Fruit fly (Drosophila melanogaster) whole organism, embryonic: ENCODE results near the gene CG10470.
A peak's percentile ranks its signal among the peaks of the same experiment; 100 is the strongest.

Source experiments
- Abd-B ChIP-seq: fragments of 200-800 bp; sonication (Bioruptor generic); optimal IDR thresholded peaks from 2 replicates; lab custom pipeline; 2018; ENCODE audit warnings: missing biosample characterization, mild to moderate bottlenecking, missing genetic modification characterization, moderate library complexity
- Ada2b ChIP-seq: fragments of 200-800 bp; sonication (Bioruptor generic); IDR thresholded peaks from 2 replicates; pipeline ENCODE4 v1.3.6; 2022; ENCODE audit warnings: missing biosample characterization, missing genetic modification characterization
- Adf1 ChIP-seq: fragments of 200-800 bp; sonication (Bioruptor generic); IDR thresholded peaks from 2 replicates; pipeline ENCODE4 v1.3.6; 2022; ENCODE audit warnings: missing biosample characterization, missing genetic modification characterization
- Awh ChIP-seq: fragments of 200-800 bp; sonication (Bioruptor generic); IDR thresholded peaks from 2 replicates; pipeline ENCODE4, ENCODE4 v1.3.6; 2022; ENCODE audit warnings: missing biosample characterization, missing genetic modification characterization
- CG10267 ChIP-seq: fragments of 200-800 bp; sonication (Bioruptor generic); optimal IDR thresholded peaks from 2 replicates; lab custom pipeline; 2018; ENCODE audit warnings: missing biosample characterization, mild to moderate bottlenecking, missing genetic modification characterization, moderate library complexity
- CG10654 ChIP-seq: fragments of 200-800 bp; sonication (Bioruptor generic); optimal IDR thresholded peaks from 2 replicates; lab custom pipeline; 2016; ENCODE audit warnings: missing biosample characterization, missing genetic modification characterization
- CG13424 ChIP-seq: fragments of 200-800 bp; sonication (Bioruptor generic); optimal IDR thresholded peaks from 2 replicates; lab custom pipeline; 2019; ENCODE audit warnings: missing biosample characterization, mild to moderate bottlenecking, missing genetic modification characterization, moderate library complexity
- CG13624 ChIP-seq: fragments of 200-800 bp; sonication (Bioruptor generic); optimal IDR thresholded peaks from 2 replicates; lab custom pipeline; 2016; ENCODE audit warnings: missing biosample characterization, missing genetic modification characterization
- CG17328 ChIP-seq: fragments of 200-800 bp; sonication (Bioruptor generic); IDR thresholded peaks from 2 replicates; pipeline ENCODE4 v1.3.6; 2022; ENCODE audit warnings: missing biosample characterization, missing genetic modification characterization
- CG17361 ChIP-seq: fragments of 200-800 bp; sonication (Bioruptor generic); IDR thresholded peaks from 3 replicates; pipeline ENCODE4 v1.3.6; 2022; ENCODE audit warnings: missing biosample characterization, missing genetic modification characterization
- CG2712 ChIP-seq: fragments of 200-800 bp; optimal IDR thresholded peaks from 3 replicates; lab custom pipeline; 2019; ENCODE audit warnings: missing biosample characterization, mild to moderate bottlenecking, missing genetic modification characterization, moderate library complexity
- CG30403 ChIP-seq: fragments of 200-800 bp; sonication (Bioruptor generic); optimal IDR thresholded peaks from 3 replicates; lab custom pipeline; 2016; ENCODE audit warnings: missing biosample characterization, missing genetic modification characterization
- CG32767 ChIP-seq: fragments of 200-800 bp; sonication (Bioruptor generic); IDR thresholded peaks from 2 replicates; pipeline ENCODE4 v1.3.6; 2022; ENCODE audit warnings: missing biosample characterization, missing genetic modification characterization
- CG4707 ChIP-seq: fragments of 200-800 bp; sonication (Bioruptor generic); optimal IDR thresholded peaks from 2 replicates; lab custom pipeline; 2018; ENCODE audit warnings: missing biosample characterization, mild to moderate bottlenecking, missing genetic modification characterization, moderate library complexity
- CG6254 ChIP-seq: fragments of 200-800 bp; sonication (Bioruptor generic); optimal IDR thresholded peaks from 3 replicates; lab custom pipeline; 2017; ENCODE audit warnings: mild to moderate bottlenecking, missing biosample characterization, missing genetic modification reagents, missing genetic modification characterization
- CG6654 ChIP-seq: fragments of 200-800 bp; sonication (Bioruptor generic); optimal IDR thresholded peaks from 2 replicates; lab custom pipeline; 2017; ENCODE audit warnings: missing biosample characterization, mild to moderate bottlenecking, missing genetic modification characterization
- CG6765 ChIP-seq: fragments of 200-800 bp; sonication (Bioruptor generic); optimal IDR thresholded peaks from 3 replicates; lab custom pipeline; 2017; ENCODE audit warnings: missing biosample characterization, mild to moderate bottlenecking, missing genetic modification characterization
- CG7271 ChIP-seq: fragments of 200-800 bp; sonication (Bioruptor generic); optimal IDR thresholded peaks from 2 replicates; lab custom pipeline; 2018; ENCODE audit warnings: missing biosample characterization, mild to moderate bottlenecking, missing genetic modification characterization, moderate library complexity
- E2f1 ChIP-seq: fragments of 200-800 bp; sonication (Bioruptor generic); IDR thresholded peaks from 2 replicates; pipeline ENCODE4 v1.3.6; 2022; ENCODE audit warnings: missing biosample characterization, missing genetic modification characterization
- E2f2 ChIP-seq: fragments of 200-800 bp; sonication (Bioruptor generic); IDR thresholded peaks from 2 replicates; pipeline ENCODE4 v1.3.6; 2022; ENCODE audit warnings: missing biosample characterization, missing genetic modification characterization
- ERR ChIP-seq: fragments of 200-800 bp; sonication (Bioruptor generic); optimal IDR thresholded peaks from 2 replicates; lab custom pipeline; 2016; ENCODE audit warnings: missing biosample characterization, missing genetic modification characterization
- Gug ChIP-seq: fragments of 200-800 bp; sonication (Bioruptor generic); IDR thresholded peaks from 4 replicates; pipeline ENCODE4 v1.3.6; 2022; ENCODE audit warnings: missing biosample characterization, missing genetic modification characterization
- Hr78 ChIP-seq, 2 experiments: fragments of 200-800 bp in 1 of 2; fragments of >200 bp in 1 of 2; sonication (Bioruptor generic) in 1 of 2; optimal IDR thresholded peaks; 2 replicates each; lab custom pipeline; 2017 to 2019; ENCODE audit warnings: missing biosample characterization in 2 of 2, missing genetic modification characterization in 2 of 2, mild to moderate bottlenecking in 1 of 2, moderate library complexity in 1 of 2
- Lim3 ChIP-seq: fragments of 200-800 bp; sonication (Bioruptor generic); IDR thresholded peaks from 2 replicates; pipeline ENCODE4 v1.3.6; 2022; ENCODE audit warnings: missing biosample characterization, missing genetic modification characterization
- Ssrp ChIP-seq: fragments of 200-800 bp; sonication (Bioruptor generic); optimal IDR thresholded peaks from 2 replicates; lab custom pipeline; 2018; ENCODE audit warnings: missing biosample characterization, mild to moderate bottlenecking, missing genetic modification characterization, moderate library complexity
- Vsx1 ChIP-seq: fragments of 200-800 bp; sonication (Bioruptor generic); optimal IDR thresholded peaks from 2 replicates; lab custom pipeline; 2017; ENCODE audit warnings: missing biosample characterization, mild to moderate bottlenecking, missing genetic modification characterization, missing genetic modification reagents
- Xrp1 ChIP-seq: fragments of 200-800 bp; sonication (Bioruptor generic); IDR thresholded peaks from 2 replicates; pipeline ENCODE4 v1.3.6; 2022; ENCODE audit warnings: missing biosample characterization, missing genetic modification characterization
- ara ChIP-seq: fragments of 200-800 bp; sonication (Bioruptor generic); IDR thresholded peaks from 2 replicates; pipeline ENCODE4 v1.3.6; 2022; ENCODE audit warnings: missing biosample characterization, missing genetic modification characterization
- ase ChIP-seq: fragments of 200-800 bp; sonication (Bioruptor generic); IDR thresholded peaks from 3 replicates; pipeline ENCODE4 v1.3.6; 2022; ENCODE audit warnings: missing biosample characterization, missing genetic modification characterization
- bab2 ChIP-seq: fragments of 200-800 bp; sonication (Bioruptor generic); optimal IDR thresholded peaks from 2 replicates; lab custom pipeline; 2016; ENCODE audit warnings: missing biosample characterization, missing genetic modification characterization
- cas ChIP-seq: fragments of 200-800 bp; sonication (Bioruptor generic); IDR thresholded peaks from 2 replicates; pipeline ENCODE4 v1.3.6; 2022; ENCODE audit warnings: missing biosample characterization, missing genetic modification characterization
- dati ChIP-seq: fragments of 200-800 bp; sonication (Bioruptor generic); IDR thresholded peaks from 2 replicates; pipeline ENCODE4 v1.3.6; 2022; ENCODE audit warnings: missing biosample characterization, missing genetic modification characterization
- dysf ChIP-seq: fragments of 200-800 bp; sonication (Bioruptor generic); IDR thresholded peaks from 3 replicates; pipeline ENCODE4 v1.3.6; 2022; ENCODE audit warnings: missing biosample characterization, missing genetic modification characterization
- en ChIP-seq: fragments of 200-800 bp; sonication (Bioruptor generic); optimal IDR thresholded peaks from 2 replicates; lab custom pipeline; 2016; ENCODE audit warnings: missing biosample characterization, missing genetic modification characterization
- fd3F ChIP-seq: fragments of 200-800 bp; sonication (Bioruptor generic); optimal IDR thresholded peaks from 2 replicates; lab custom pipeline; 2018; ENCODE audit warnings: missing biosample characterization, mild to moderate bottlenecking, missing genetic modification characterization, moderate library complexity
- insv ChIP-seq, 2 experiments: fragments of 200-800 bp; sonication (Bioruptor generic); optimal IDR thresholded peaks; 3 replicates each; lab custom pipeline; 2016 to 2018; ENCODE audit warnings: missing biosample characterization in 2 of 2, missing genetic modification characterization in 2 of 2
- kay ChIP-seq: fragments of 200-800 bp; sonication (Bioruptor generic); optimal IDR thresholded peaks from 2 replicates; lab custom pipeline; 2016; ENCODE audit warnings: missing biosample characterization, missing genetic modification characterization
- kni ChIP-seq: fragments of 200-800 bp; sonication (Bioruptor generic); optimal IDR thresholded peaks from 3 replicates; lab custom pipeline; 2017; ENCODE audit warnings: mild to moderate bottlenecking, missing biosample characterization, missing genetic modification reagents, missing genetic modification characterization
- lilli ChIP-seq: fragments of 200-800 bp; sonication (Bioruptor generic); optimal IDR thresholded peaks from 3 replicates; lab custom pipeline; 2016; ENCODE audit warnings: missing biosample characterization, missing genetic modification characterization
- lmd ChIP-seq: fragments of 200-800 bp; sonication (Bioruptor generic); IDR thresholded peaks from 2 replicates; pipeline ENCODE4 v1.3.6; 2022; ENCODE audit warnings: missing biosample characterization, missing genetic modification characterization
- mam ChIP-seq: fragments of 200-800 bp; sonication (Bioruptor generic); optimal IDR thresholded peaks from 3 replicates; lab custom pipeline; 2016; ENCODE audit warnings: missing biosample characterization, missing genetic modification characterization
- nau ChIP-seq: fragments of 200-800 bp; sonication (Bioruptor generic); optimal IDR thresholded peaks from 3 replicates; lab custom pipeline; 2017; ENCODE audit warnings: missing biosample characterization, mild to moderate bottlenecking, missing genetic modification characterization, missing genetic modification reagents
- odd ChIP-seq: fragments of 200-800 bp; sonication (Bioruptor generic); optimal IDR thresholded peaks from 2 replicates; lab custom pipeline; 2017; ENCODE audit warnings: missing biosample characterization, mild to moderate bottlenecking, missing genetic modification characterization
- peb ChIP-seq: fragments of 200-800 bp; sonication (Bioruptor generic); IDR thresholded peaks from 2 replicates; pipeline ENCODE4 v1.3.6; 2022; ENCODE audit warnings: missing biosample characterization, missing genetic modification characterization
- pum ChIP-seq: fragments of 200-800 bp; sonication (Bioruptor generic); optimal IDR thresholded peaks from 2 replicates; lab custom pipeline; 2016; ENCODE audit warnings: missing biosample characterization, missing genetic modification characterization
- ranshi ChIP-seq: fragments of 200-800 bp; sonication (Bioruptor generic); IDR thresholded peaks from 2 replicates; pipeline ENCODE4 v1.3.6; 2022; ENCODE audit warnings: missing biosample characterization, missing genetic modification characterization
- sima ChIP-seq: fragments of 200-800 bp; sonication (Bioruptor generic); optimal IDR thresholded peaks from 2 replicates; lab custom pipeline; 2016; ENCODE audit warnings: missing biosample characterization, missing genetic modification characterization
- stc ChIP-seq: fragments of 200-800 bp; sonication (Bioruptor generic); IDR thresholded peaks from 2 replicates; pipeline ENCODE4 v1.3.6; 2022; ENCODE audit warnings: missing biosample characterization, missing genetic modification characterization
- tin ChIP-seq: fragments of 200-800 bp; sonication (Bioruptor generic); optimal IDR thresholded peaks from 3 replicates; lab custom pipeline; 2016; ENCODE audit warnings: missing biosample characterization, missing genetic modification characterization
- ttk ChIP-seq: fragments of 200-800 bp; sonication (Bioruptor generic); IDR thresholded peaks from 2 replicates; pipeline ENCODE4 v2.1.2; 2022; ENCODE audit warnings: missing biosample characterization, missing genetic modification characterization
- wor ChIP-seq: fragments of 200-800 bp; sonication (Bioruptor generic); IDR thresholded peaks from 2 replicates; pipeline ENCODE4 v1.3.6; 2022; ENCODE audit warnings: missing biosample characterization, missing genetic modification characterization
- z ChIP-seq: fragments of 200-800 bp; sonication (Bioruptor generic); IDR thresholded peaks from 3 replicates; pipeline ENCODE4 v1.3.6; 2022; ENCODE audit warnings: missing biosample characterization, missing genetic modification characterization

The CG10470 gene

DNA sequence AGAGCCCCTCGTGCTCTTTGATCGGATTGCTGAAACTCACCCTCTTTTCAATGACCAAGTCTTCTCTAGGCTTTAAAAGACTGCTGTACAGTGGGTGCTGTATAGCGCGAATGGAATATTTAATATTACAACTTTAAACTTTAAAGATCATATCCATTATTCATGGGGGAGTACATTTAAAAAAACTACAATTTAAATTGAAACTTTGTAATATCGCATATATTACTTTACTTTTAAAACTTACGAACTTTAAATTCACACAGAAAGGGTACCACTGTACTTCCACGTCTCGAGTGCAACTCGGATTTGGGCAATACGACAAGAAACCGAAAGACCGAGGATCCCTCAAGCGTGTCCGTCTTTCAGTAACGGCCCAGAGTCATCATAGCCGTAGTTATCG, 10.0 kb downstream of the CG10470 start, which contains the start of gene Phlpp (continued):
- TF ChIP-seq CG2712 (tag; lab: Kevin White, UChicago): peak; percentile 84
- TF ChIP-seq E2f1 (GFP tag; lab: Robert Waterston, UW): peak; percentile 65
- TF ChIP-seq Lim3 (GFP tag; lab: Robert Waterston, UW): no peak
- TF ChIP-seq Gug (GFP tag; lab: Robert Waterston, UW): peak; percentile 19; the same call in 1 of the 4 replicates
- TF ChIP-seq Adf1 (GFP tag; lab: Robert Waterston, UW): no peak
- peak; percentile 24; the same call in 1 of the 2 replicates for TF ChIP-seq E2f2 (GFP tag; lab: Robert Waterston, UW)
- TF ChIP-seq tin (GFP tag; lab: Kevin White, UChicago): peak; percentile 30
- TF ChIP-seq peb (GFP tag; lab: Robert Waterston, UW): peak; percentile 47; the same call in 1 of the 2 replicates
- peak; percentile 75; the same call in 1 of the 2 replicates for TF ChIP-seq ara (GFP tag; lab: Robert Waterston, UW)
- peak; percentile 19; the same call in 1 of the 2 replicates for TF ChIP-seq lmd (GFP tag; lab: Robert Waterston, UW)
- peak; percentile 28 for TF ChIP-seq en
- TF ChIP-seq CG17361: peak; percentile 72
- TF ChIP-seq cas (GFP tag; lab: Robert Waterston, UW): no peak
- TF ChIP-seq fd3F (GFP tag; lab: Kevin White, UChicago): no peak
- peak; percentile 33 for TF ChIP-seq pum (GFP tag; lab: Kevin White, UChicago)
- TF ChIP-seq wor (GFP tag; lab: Robert Waterston, UW): 0 out of 2 replicates have a peak, but pooled peaks have one; percentile 38
- TF ChIP-seq Abd-B (GFP tag; lab: Kevin White, UChicago): no peak
- TF ChIP-seq dysf (GFP tag; lab: Robert Waterston, UW): peak; percentile 69
- peak; percentile 56 for TF ChIP-seq Ssrp (tag; lab: Kevin White, UChicago)
- TF ChIP-seq kay (GFP tag; lab: Kevin White, UChicago): peak; percentile 29
- peak; percentile 66 for TF ChIP-seq ranshi (GFP tag; lab: Robert Waterston, UW)
- peak; percentile 57; the same call in 1 of the 3 replicates for TF ChIP-seq z
- no peak for TF ChIP-seq bab2
- TF ChIP-seq CG13424 (tag; lab: Kevin White, UChicago): peak; percentile 41
- TF ChIP-seq ERR (GFP tag; lab: Kevin White, UChicago): no peak
- peak; percentile 47; the same call in 1 of the 3 replicates for TF ChIP-seq ase (GFP tag; lab: Robert Waterston, UW)
- TF ChIP-seq mam (GFP tag; lab: Kevin White, UChicago): peak; percentile 20
- no peak for TF ChIP-seq Hr78 (GFP tag; optimal IDR thresholded peaks at IDR 0.05; lab: Kevin White, UChicago)
- no peak for TF ChIP-seq kni (GFP tag; lab: Kevin White, UChicago)
- 0 out of 2 replicates have a peak, but pooled peaks have one; percentile 39 for TF ChIP-seq stc (GFP tag; lab: Robert Waterston, UW)
- no peak for TF ChIP-seq CG6765 (GFP tag; lab: Kevin White, UChicago)
- TF ChIP-seq CG17328: peak; percentile 71
- no peak for TF ChIP-seq Vsx1 (GFP tag; lab: Kevin White, UChicago)
- TF ChIP-seq nau (GFP tag; lab: Kevin White, UChicago): no peak
- no peak for TF ChIP-seq CG32767 (GFP tag; lab: Robert Waterston, UW)
- TF ChIP-seq CG6654: no peak
- TF ChIP-seq dati (GFP tag; lab: Robert Waterston, UW): 0 out of 2 replicates have a peak, but pooled peaks have one; percentile 27
- no peak for TF ChIP-seq ttk (GFP tag; lab: Robert Waterston, UW)
- no peak for TF ChIP-seq odd (GFP tag; lab: Kevin White, UChicago)
- peak; percentile 57 for TF ChIP-seq CG30403
- peak; percentile 55 for TF ChIP-seq lilli (GFP tag; lab: Kevin White, UChicago)
- TF ChIP-seq CG10267 (tag; lab: Kevin White, UChicago): peak; percentile 77
- peak; percentile 61 for TF ChIP-seq CG4707
- TF ChIP-seq CG13624 (GFP tag; lab: Kevin White, UChicago): no peak
- 0 out of 2 replicates have a peak, but pooled peaks have one; percentile 51 for TF ChIP-seq Awh
- no peak for TF ChIP-seq sima (GFP tag; lab: Kevin White, UChicago)
- peak; percentile 68 for TF ChIP-seq CG6254
- TF ChIP-seq insv (GFP tag; optimal IDR thresholded peaks at IDR 0.05; lab: Kevin White, UChicago): no peak
- peak; percentile 9 for TF ChIP-seq CG10654
- no peak for TF ChIP-seq CG7271 (tag; lab: Kevin White, UChicago)
- peak; percentile 89 for TF ChIP-seq Xrp1 (GFP tag; lab: Robert Waterston, UW)
- peak; percentile 70 for TF ChIP-seq Ada2b (GFP tag; lab: Robert Waterston, UW)
